1 fruit fly cellular context compared by ENCODE assay signal in genomic region chrX:20524754-20525236, dm6.
TF ChIP-seq lines count a peak whose summit lies in the region.

Gene Tak1 (minus strand): TSS chrX:20524928.

TF ChIP-seq in whole organism, embryonic, 481 proteins besides CTCF, POLR2A, EP300 and RAD21 (continued from another document and continues in another):
- TF ChIP-seq tgo (GFP tag; IDR thresholded peaks at IDR 0.05; lab: Robert Waterston, UW) = peak; percentile 45; the same call in 2 of the 3 replicates
- TF ChIP-seq CG1603 (tag; optimal IDR thresholded peaks at IDR 0.05; lab: Kevin White, UChicago) = peak; percentile 72
- peak; percentile 18 for TF ChIP-seq Oli (tag; optimal IDR thresholded peaks at IDR 0.05; lab: Kevin White, UChicago)
- peak; percentile 26 for TF ChIP-seq jing (GFP tag; optimal IDR thresholded peaks at IDR 0.05; lab: Kevin White, UChicago)
- TF ChIP-seq croc (GFP tag; conservative IDR thresholded peaks at IDR 0.05; lab: Robert Waterston, UW) = peak; percentile 19; the same call in 1 of the 3 replicates
- TF ChIP-seq Nf-YA (GFP tag; IDR thresholded peaks at IDR 0.05; lab: Robert Waterston, UW) = 0 out of 2 replicates have a peak, but pooled peaks have one; percentile 37
- TF ChIP-seq CG8478 (optimal IDR thresholded peaks at IDR 0.05; lab: Kevin White, UChicago) = no peak
- TF ChIP-seq NC2α (GFP tag; optimal IDR thresholded peaks at IDR 0.05; lab: Kevin White, UChicago) = peak; percentile 13
- TF ChIP-seq CG4328 (GFP tag; optimal IDR thresholded peaks at IDR 0.05; lab: Kevin White, UChicago) = peak; percentile 44
- TF ChIP-seq ssp (GFP tag; IDR thresholded peaks at IDR 0.05; lab: Robert Waterston, UW) = peak; percentile 38
- TF ChIP-seq chn (GFP tag; optimal IDR thresholded peaks at IDR 0.05; lab: Kevin White, UChicago) = peak; percentile 3
- peak; percentile 56 for TF ChIP-seq CG15696 (tag; optimal IDR thresholded peaks at IDR 0.05; lab: Kevin White, UChicago)
- peak; percentile 65 for TF ChIP-seq Chrac-16 (GFP tag; optimal IDR thresholded peaks at IDR 0.05; lab: Kevin White, UChicago)
- TF ChIP-seq pfk (GFP tag; optimal IDR thresholded peaks at IDR 0.05; lab: Kevin White, UChicago) = no peak
- TF ChIP-seq zen2 (GFP tag; IDR thresholded peaks at IDR 0.05; lab: Robert Waterston, UW; ENCODE audit: partially characterized antibody) = peak; percentile 62
- peak; percentile 77 for TF ChIP-seq vnd (GFP tag; IDR thresholded peaks at IDR 0.05; lab: Robert Waterston, UW; ENCODE audit: partially characterized antibody)
- no peak for TF ChIP-seq CG2202 (tag; optimal IDR thresholded peaks at IDR 0.05; lab: Kevin White, UChicago)
- peak; percentile 48 for TF ChIP-seq nmo (GFP tag; optimal IDR thresholded peaks at IDR 0.05; lab: Kevin White, UChicago)
- TF ChIP-seq CG12769 (tag; optimal IDR thresholded peaks at IDR 0.05; lab: Kevin White, UChicago) = peak; percentile 54
- peak; percentile 64; the same call in 1 of the 2 replicates for TF ChIP-seq ato (GFP tag; IDR thresholded peaks at IDR 0.05; lab: Robert Waterston, UW; ENCODE audit: partially characterized antibody)
- no peak for TF ChIP-seq lov (optimal IDR thresholded peaks at IDR 0.05; lab: Kevin White, UChicago)
- TF ChIP-seq lov (GFP tag; IDR thresholded peaks at IDR 0.05; lab: Robert Waterston, UW) = 0 out of 3 replicates have a peak, but pooled peaks have one; percentile 9
- no peak for TF ChIP-seq CG17568 (GFP tag; optimal IDR thresholded peaks at IDR 0.05; lab: Kevin White, UChicago)
- TF ChIP-seq Xrp1 (GFP tag; IDR thresholded peaks at IDR 0.05; lab: Robert Waterston, UW) = no peak
- TF ChIP-seq en (GFP tag; optimal IDR thresholded peaks at IDR 0.05; lab: Kevin White, UChicago) = peak; percentile 49
- 0 out of 3 replicates have a peak, but pooled peaks have one; percentile 20 for TF ChIP-seq row (GFP tag; IDR thresholded peaks at IDR 0.05; lab: Robert Waterston, UW)
- peak; percentile 54 for TF ChIP-seq CG9876 (GFP tag; optimal IDR thresholded peaks at IDR 0.05; lab: Kevin White, UChicago)
- TF ChIP-seq CG43689 (GFP tag; IDR thresholded peaks at IDR 0.05; lab: Robert Waterston, UW) = no peak
- peak; percentile 46 for TF ChIP-seq CG17912 (GFP tag; optimal IDR thresholded peaks at IDR 0.05; lab: Kevin White, UChicago)
- peak; percentile 55 for TF ChIP-seq CG16863 (GFP tag; optimal IDR thresholded peaks at IDR 0.05; lab: Kevin White, UChicago)
- no peak for TF ChIP-seq CG3281 (GFP tag; optimal IDR thresholded peaks at IDR 0.05; lab: Kevin White, UChicago)
- TF ChIP-seq CG8924 (tag; optimal IDR thresholded peaks at IDR 0.05; lab: Kevin White, UChicago) = peak; percentile 16
- no peak for TF ChIP-seq Bteb2 (GFP tag; optimal IDR thresholded peaks at IDR 0.05; lab: Kevin White, UChicago)
- no peak for TF ChIP-seq Awh (GFP tag; IDR thresholded peaks at IDR 0.05; lab: Robert Waterston, UW)
- TF ChIP-seq dpn (GFP tag; optimal IDR thresholded peaks at IDR 0.05; lab: Kevin White, UChicago) = peak; percentile 53 to 72
- peak; percentile 90 for TF ChIP-seq HLH4C (GFP tag; IDR thresholded peaks at IDR 0.05; lab: Robert Waterston, UW; ENCODE audit: partially characterized antibody)
- TF ChIP-seq NC2β (GFP tag; optimal IDR thresholded peaks at IDR 0.05; lab: Kevin White, UChicago) = peak; percentile 26
- TF ChIP-seq CG9215 (GFP tag; IDR thresholded peaks at IDR 0.05; lab: Robert Waterston, UW) = no peak
- peak; percentile 59 for TF ChIP-seq CG13624 (GFP tag; optimal IDR thresholded peaks at IDR 0.05; lab: Kevin White, UChicago)
- peak; percentile 20 for TF ChIP-seq CG2875 (GFP tag; optimal IDR thresholded peaks at IDR 0.05; lab: Kevin White, UChicago)
- TF ChIP-seq Six4 (GFP tag; optimal IDR thresholded peaks at IDR 0.05; lab: Kevin White, UChicago) = no peak
- TF ChIP-seq Taf1 (GFP tag; IDR thresholded peaks at IDR 0.05; lab: Robert Waterston, UW) = 0 out of 2 replicates have a peak, but pooled peaks have one; percentile 23
- TF ChIP-seq Lhr (GFP tag; optimal IDR thresholded peaks at IDR 0.05; lab: Kevin White, UChicago) = peak; percentile 74
- TF ChIP-seq Med (GFP tag; lab: Kevin White, UChicago) = peak; percentile 94
- peak; percentile 31 for TF ChIP-seq CG12219 (GFP tag; optimal IDR thresholded peaks at IDR 0.05; lab: Kevin White, UChicago)
- TF ChIP-seq grau (tag; optimal IDR thresholded peaks at IDR 0.05; lab: Kevin White, UChicago) = peak; percentile 64
- TF ChIP-seq bab2 (GFP tag; optimal IDR thresholded peaks at IDR 0.05; lab: Kevin White, UChicago) = peak; percentile 41
- no peak for TF ChIP-seq Kr (GFP tag; optimal IDR thresholded peaks at IDR 0.05; lab: Kevin White, UChicago)
- peak; percentile 21 for TF ChIP-seq fd96Cb (tag; optimal IDR thresholded peaks at IDR 0.05; lab: Kevin White, UChicago)
- TF ChIP-seq Mes4 (GFP tag; optimal IDR thresholded peaks at IDR 0.05; lab: Kevin White, UChicago) = peak; percentile 37
- TF ChIP-seq CG11456 (GFP tag; IDR thresholded peaks at IDR 0.05; lab: Robert Waterston, UW) = peak; percentile 89
- TF ChIP-seq Stat92E (GFP tag; optimal IDR thresholded peaks at IDR 0.05; lab: Kevin White, UChicago) = peak in 1 of 3 experiments; percentile 1
- no peak for TF ChIP-seq stc (GFP tag; IDR thresholded peaks at IDR 0.05; lab: Robert Waterston, UW)
- peak in 1 of 2 experiments; percentile 46 for TF ChIP-seq bsh (GFP tag; optimal IDR thresholded peaks at IDR 0.05; lab: Kevin White, UChicago)
- TF ChIP-seq repo (GFP tag; optimal IDR thresholded peaks at IDR 0.05; lab: Kevin White, UChicago) = no peak
- TF ChIP-seq D19A (tag; optimal IDR thresholded peaks at IDR 0.05; lab: Kevin White, UChicago) = no peak
- peak; percentile 31; the same call in 1 of the 2 replicates for TF ChIP-seq gsb (GFP tag; IDR thresholded peaks at IDR 0.05; lab: Robert Waterston, UW)
- peak; percentile 42; the same call in 1 of the 2 replicates for TF ChIP-seq Rx (GFP tag; IDR thresholded peaks at IDR 0.05; lab: Robert Waterston, UW)
- peak; percentile 45 for TF ChIP-seq phol (tag; optimal IDR thresholded peaks at IDR 0.05; lab: Kevin White, UChicago)
- TF ChIP-seq CG31365 (tag; optimal IDR thresholded peaks at IDR 0.05; lab: Kevin White, UChicago) = peak; percentile 4
- TF ChIP-seq zfh1 (GFP tag; IDR thresholded peaks at IDR 0.05; lab: Robert Waterston, UW) = peak; percentile 52; the same call in 2 of the 3 replicates
- TF ChIP-seq bcd (GFP tag; optimal IDR thresholded peaks at IDR 0.05; lab: Kevin White, UChicago) = peak; percentile 58
- peak; percentile 73 for TF ChIP-seq tin (GFP tag; optimal IDR thresholded peaks at IDR 0.05; lab: Kevin White, UChicago)
- no peak for TF ChIP-seq Trl (optimal IDR thresholded peaks at IDR 0.05; lab: Kevin White, UChicago)
- TF ChIP-seq Trl (GFP tag; optimal IDR thresholded peaks at IDR 0.05; lab: Kevin White, UChicago) = peak; percentile 51
- peak; percentile 12; the same call in 1 of the 2 replicates for TF ChIP-seq CG8765 (GFP tag; IDR thresholded peaks at IDR 0.05; lab: Robert Waterston, UW)
- 0 out of 2 replicates have a peak, but pooled peaks have one; percentile 19 for TF ChIP-seq CG2129 (GFP tag; IDR thresholded peaks at IDR 0.05; lab: Robert Waterston, UW; ENCODE audit: partially characterized antibody)
- no peak for TF ChIP-seq Optix (GFP tag; IDR thresholded peaks at IDR 0.05; lab: Robert Waterston, UW)
- peak; percentile 39 for TF ChIP-seq Dad (GFP tag; optimal IDR thresholded peaks at IDR 0.05; lab: Kevin White, UChicago)
- TF ChIP-seq Drgx (GFP tag; IDR thresholded peaks at IDR 0.05; lab: Robert Waterston, UW) = no peak
- TF ChIP-seq CG13296 (GFP tag; optimal IDR thresholded peaks at IDR 0.05; lab: Kevin White, UChicago) = no peak
- no peak for TF ChIP-seq Usf (GFP tag; optimal IDR thresholded peaks at IDR 0.05; lab: Kevin White, UChicago)
- no peak for TF ChIP-seq CHES-1-like (GFP tag; optimal IDR thresholded peaks at IDR 0.05; lab: Kevin White, UChicago)
- TF ChIP-seq slp2 (GFP tag; optimal IDR thresholded peaks at IDR 0.05; lab: Kevin White, UChicago) = no peak
- 0 out of 2 replicates have a peak, but pooled peaks have one; percentile 10 for TF ChIP-seq esg (GFP tag; conservative IDR thresholded peaks at IDR 0.05; lab: Robert Waterston, UW)
- peak; percentile 22 for TF ChIP-seq twi (tag; optimal IDR thresholded peaks at IDR 0.05; lab: Kevin White, UChicago)
- peak; percentile 63 for TF ChIP-seq CG2712 (tag; optimal IDR thresholded peaks at IDR 0.05; lab: Kevin White, UChicago)
- TF ChIP-seq lilli (GFP tag; optimal IDR thresholded peaks at IDR 0.05; lab: Kevin White, UChicago) = peak; percentile 71
- TF ChIP-seq CG18619 (GFP tag; optimal IDR thresholded peaks at IDR 0.05; lab: Kevin White, UChicago) = peak; percentile 40
- TF ChIP-seq zfh2 (GFP tag; optimal IDR thresholded peaks at IDR 0.05; lab: Kevin White, UChicago) = no peak
- TF ChIP-seq CG13287 (GFP tag; IDR thresholded peaks at IDR 0.05; lab: Robert Waterston, UW; ENCODE audit: partially characterized antibody) = peak; percentile 85
- TF ChIP-seq CG6765 (GFP tag; optimal IDR thresholded peaks at IDR 0.05; lab: Kevin White, UChicago) = peak; percentile 30
- TF ChIP-seq vvl (GFP tag; IDR thresholded peaks at IDR 0.05; lab: Robert Waterston, UW) = peak; percentile 62; the same call in 1 of the 2 replicates
- peak; percentile 63; the same call in 1 of the 3 replicates for TF ChIP-seq ase (GFP tag; IDR thresholded peaks at IDR 0.05; lab: Robert Waterston, UW)
- no peak for TF ChIP-seq toy (GFP tag; IDR thresholded peaks at IDR 0.05; lab: Robert Waterston, UW)
- TF ChIP-seq Tbp (GFP tag; optimal IDR thresholded peaks at IDR 0.05; lab: Kevin White, UChicago) = no peak
- TF ChIP-seq Fer1 (GFP tag; optimal IDR thresholded peaks at IDR 0.05; lab: Kevin White, UChicago) = peak; percentile 36
- peak; percentile 42 for TF ChIP-seq dmrt99B (tag; optimal IDR thresholded peaks at IDR 0.05; lab: Kevin White, UChicago)
- peak; percentile 61 for TF ChIP-seq CG8089 (GFP tag; optimal IDR thresholded peaks at IDR 0.05; lab: Kevin White, UChicago)
- peak; percentile 3 for TF ChIP-seq fd3F (GFP tag; optimal IDR thresholded peaks at IDR 0.05; lab: Kevin White, UChicago)
- no peak for TF ChIP-seq Asciz (GFP tag; optimal IDR thresholded peaks at IDR 0.05; lab: Kevin White, UChicago)
- TF ChIP-seq Atf-2 (GFP tag; optimal IDR thresholded peaks at IDR 0.05; lab: Kevin White, UChicago) = peak; percentile 65
- peak; percentile 92 for TF ChIP-seq sens (GFP tag; lab: Kevin White, UChicago)
- TF ChIP-seq CG13775 (GFP tag; optimal IDR thresholded peaks at IDR 0.05; lab: Kevin White, UChicago) = peak; percentile 3
- TF ChIP-seq CG14860 (GFP tag; IDR thresholded peaks at IDR 0.05; lab: Robert Waterston, UW; ENCODE audit: partially characterized antibody) = peak; percentile 82
- no peak for TF ChIP-seq z (GFP tag; IDR thresholded peaks at IDR 0.05; lab: Robert Waterston, UW)
- TF ChIP-seq CG30020 (tag; optimal IDR thresholded peaks at IDR 0.05; lab: Kevin White, UChicago) = peak; percentile 60
- peak; percentile 68 for TF ChIP-seq CG9817 (tag; optimal IDR thresholded peaks at IDR 0.05; lab: Kevin White, UChicago)
- TF ChIP-seq Oaz (GFP tag; IDR thresholded peaks at IDR 0.05; lab: Robert Waterston, UW) = no peak
- TF ChIP-seq Mrtf (GFP tag; IDR thresholded peaks at IDR 0.05; lab: Robert Waterston, UW) = peak; percentile 63; the same call in 2 of the 3 replicates
- no peak; the same call in 1 of the 2 replicates for TF ChIP-seq al (GFP tag; IDR thresholded peaks at IDR 0.05; lab: Robert Waterston, UW)
- peak; percentile 79 for TF ChIP-seq slbo (GFP tag; IDR thresholded peaks at IDR 0.05; lab: Robert Waterston, UW)
- peak; percentile 35 for TF ChIP-seq Dip3 (GFP tag; optimal IDR thresholded peaks at IDR 0.05; lab: Kevin White, UChicago)
- peak; percentile 75 for TF ChIP-seq Scr (GFP tag; IDR thresholded peaks at IDR 0.05; lab: Robert Waterston, UW; ENCODE audit: partially characterized antibody)
- TF ChIP-seq CG7839 (tag; optimal IDR thresholded peaks at IDR 0.05; lab: Kevin White, UChicago) = peak; percentile 56
- peak; percentile 14 for TF ChIP-seq CG13424 (tag; optimal IDR thresholded peaks at IDR 0.05; lab: Kevin White, UChicago)
- peak; percentile 76 for TF ChIP-seq CG6791 (GFP tag; IDR thresholded peaks at IDR 0.05; lab: Robert Waterston, UW; ENCODE audit: partially characterized antibody)
- peak; percentile 37 for TF ChIP-seq pita (GFP tag; optimal IDR thresholded peaks at IDR 0.05; lab: Kevin White, UChicago)
- peak; percentile 11 for TF ChIP-seq Ssrp (tag; optimal IDR thresholded peaks at IDR 0.05; lab: Kevin White, UChicago)
- peak; percentile 24 for TF ChIP-seq HLHmδ (GFP tag; optimal IDR thresholded peaks at IDR 0.05; lab: Kevin White, UChicago)
- TF ChIP-seq B-H2 (GFP tag; optimal IDR thresholded peaks at IDR 0.05; lab: Kevin White, UChicago) = peak; percentile 17
- peak; percentile 19 to 66 for TF ChIP-seq chif (GFP tag; optimal IDR thresholded peaks at IDR 0.05; lab: Kevin White, UChicago)
- peak; percentile 72 for TF ChIP-seq unc-4 (GFP tag; IDR thresholded peaks at IDR 0.05; lab: Robert Waterston, UW; ENCODE audit: partially characterized antibody)
- TF ChIP-seq gce (GFP tag; IDR thresholded peaks at IDR 0.05; lab: Robert Waterston, UW) = no peak
- no peak for TF ChIP-seq bowl (GFP tag; IDR thresholded peaks at IDR 0.05; lab: Robert Waterston, UW)
- 0 out of 2 replicates have a peak, but pooled peaks have one; percentile 19 for TF ChIP-seq ap (GFP tag; IDR thresholded peaks at IDR 0.05; lab: Robert Waterston, UW)
- TF ChIP-seq usp (GFP tag; optimal IDR thresholded peaks at IDR 0.05; lab: Kevin White, UChicago) = no peak
- 0 out of 2 replicates have a peak, but pooled peaks have one; percentile 24 for TF ChIP-seq CG11696 (GFP tag; IDR thresholded peaks at IDR 0.05; lab: Robert Waterston, UW)
- 0 out of 3 replicates have a peak, but pooled peaks have one; percentile 49 for TF ChIP-seq CG7357 (GFP tag; IDR thresholded peaks at IDR 0.05; lab: Robert Waterston, UW)
- peak; percentile 45 for TF ChIP-seq MTF-1 (GFP tag; optimal IDR thresholded peaks at IDR 0.05; lab: Kevin White, UChicago; ENCODE audit: borderline replicate concordance)
- TF ChIP-seq corto (GFP tag; optimal IDR thresholded peaks at IDR 0.05; lab: Kevin White, UChicago) = no peak
- TF ChIP-seq dm (GFP tag; optimal IDR thresholded peaks at IDR 0.05; lab: Kevin White, UChicago) = peak; percentile 51
- TF ChIP-seq emc (GFP tag; optimal IDR thresholded peaks at IDR 0.05; lab: Kevin White, UChicago) = peak; percentile 43
- peak; percentile 4 for TF ChIP-seq org-1 (GFP tag; optimal IDR thresholded peaks at IDR 0.05; lab: Kevin White, UChicago)
- peak in 1 of 2 experiments; percentile 46 for TF ChIP-seq insv (GFP tag; optimal IDR thresholded peaks at IDR 0.05; lab: Kevin White, UChicago)
- peak; percentile 0 for TF ChIP-seq exex (tag; optimal IDR thresholded peaks at IDR 0.05; lab: Kevin White, UChicago)
- peak; percentile 46 for TF ChIP-seq Ptx1 (GFP tag; IDR thresholded peaks at IDR 0.05; lab: Robert Waterston, UW)
